Worm (Caenorhabditis elegans): ENCODE measurements around the gene gldi-4.

- TF ChIP-seq snpc-4 (tag; optimal IDR thresholded peaks at IDR 0.05) (no peak), fos-1 (tag; optimal IDR thresholded peaks at IDR 0.05) (no peak), pag-3 (tag; optimal IDR thresholded peaks at IDR 0.05; ENCODE audit: borderline replicate concordance, insufficient read depth) (no peak), nhr-12 (tag; optimal IDR thresholded peaks at IDR 0.05) (no peak), mef-2 (tag; optimal IDR thresholded peaks at IDR 0.05) (no peak), pax-3 (tag; optimal IDR thresholded peaks at IDR 0.05) (no peak), elt-3 (tag; optimal IDR thresholded peaks at IDR 0.05) (no peak), zag-1 (tag; optimal IDR thresholded peaks at IDR 0.05) (no peak), mep-1 (tag; optimal IDR thresholded peaks at IDR 0.05) (no peak), ceh-90 (tag; optimal IDR thresholded peaks at IDR 0.05) (no peak)
These were observed 5.7 kb upstream of the gldi-4 start, which contains the start of gene trxr-1 for ce11 chrIV:7011728-7012127.
